Worm (Caenorhabditis elegans) whole organism, late embryonic: ENCODE measurements around the gene F31B9.4.

ENCODE experiments used
- ama-1 ChIP-seq: fragments of 150-350 bp; optimal IDR thresholded peaks from 2 replicates; lab custom pipeline; 2014
- ceh-31 ChIP-seq: sonication (generic microtip); optimal IDR thresholded peaks from 2 replicates; lab custom pipeline; 2016; ENCODE audit warnings: missing genetic modification characterization, missing compliant biosample characterization
- fkh-10 ChIP-seq: fragments of 150-350 bp; optimal IDR thresholded peaks from 2 replicates; lab custom pipeline; 2014; ENCODE audit warnings: missing biosample characterization, missing genetic modification reagents, missing genetic modification characterization
- hlh-30 ChIP-seq: sonication (generic microtip); optimal IDR thresholded peaks from 2 replicates; lab custom pipeline; 2017; ENCODE audit warnings: antibody characterized with exemption, missing genetic modification characterization, missing compliant biosample characterization; ENCODE audit not compliant: insufficient read depth
- hlh-8 ChIP-seq: sonication (generic microtip); optimal IDR thresholded peaks from 2 replicates; lab custom pipeline; 2016; ENCODE audit warnings: missing genotype, missing genetic modification characterization, missing compliant biosample characterization
- nhr-11 ChIP-seq: fragments of 150-350 bp; optimal IDR thresholded peaks from 2 replicates; lab custom pipeline; 2014; ENCODE audit warnings: missing biosample characterization, missing genetic modification characterization
- odd-2 ChIP-seq: sonication (generic microtip); optimal IDR thresholded peaks from 2 replicates; lab custom pipeline; 2017; ENCODE audit warnings: antibody characterized with exemption, mild to moderate bottlenecking, missing genetic modification characterization, missing compliant biosample characterization
- pha-4 ChIP-seq: fragments of 150-350 bp; optimal IDR thresholded peaks from 2 replicates; lab custom pipeline; 2018; ENCODE audit warnings: missing biosample characterization, missing genetic modification reagents, missing genetic modification characterization
- rnt-1 ChIP-seq: sonication (generic microtip); optimal IDR thresholded peaks from 2 replicates; lab custom pipeline; 2016; ENCODE audit warnings: missing genetic modification characterization, missing compliant biosample characterization
- sox-4 ChIP-seq: sonication (generic microtip); optimal IDR thresholded peaks from 2 replicates; lab custom pipeline; 2017; ENCODE audit warnings: mild to moderate bottlenecking, missing genetic modification characterization, inconsistent platforms, missing compliant biosample characterization
- syd-9 ChIP-seq: sonication (generic microtip); optimal IDR thresholded peaks from 2 replicates; lab custom pipeline; 2016; ENCODE audit warnings: mild to moderate bottlenecking, missing genetic modification characterization, moderate library complexity, missing compliant biosample characterization

ce11 chrX:15881027-15881426 lies 35.9 kb downstream of the F31B9.4 start:
- TF ChIP-seq rnt-1 (tag; lab: Kevin White, UChicago) (no peak), ceh-31 (tag; lab: Kevin White, UChicago) (no peak), fkh-10 (GFP tag; lab: Kevin White, UChicago) (no peak), hlh-8 (tag; lab: Kevin White, UChicago) (no peak), pha-4 (no peak), odd-2 (tag; lab: Kevin White, UChicago) (no peak), syd-9 (tag; lab: Kevin White, UChicago) (no peak), nhr-11 (tag; lab: Kevin White, UChicago) (no peak), ama-1 (lab: Kevin White, UChicago) (no peak), hlh-30 (no peak), sox-4 (tag; lab: Kevin White, UChicago) (no peak)
